Fruit fly (Drosophila melanogaster) ovary, adult (tissue): ENCODE results near the gene tex.

Experiments
- CG17801 ChIP-seq: fragments of 200-800 bp; optimal IDR thresholded peaks from 2 replicates; lab custom pipeline; 2019; ENCODE audit warnings: missing biosample characterization, mild to moderate bottlenecking, missing genetic modification characterization, moderate library complexity; ENCODE audit not compliant: partially characterized antibody

The tex gene

dm6 chr3R:8336012-8336567 is 27.6 kb upstream of the tex start:
- no peak for TF ChIP-seq CG17801 (GFP tag; lab: Kevin White, UChicago)

- no peak for TF ChIP-seq CG17801 (GFP tag; lab: Kevin White, UChicago)
Observed at dm6 chr3R:8334982-8335381, 26.5 kb upstream of the tex start.

dm6 chr3R:8334471-8334783 is 26.0 kb upstream of the tex start:
- no peak for TF ChIP-seq CG17801 (GFP tag; lab: Kevin White, UChicago)

dm6 chr3R:8333768-8334470 is 25.5 kb upstream of the tex start, which contains the start of gene Poxm:
Gene Poxm (minus strand): TSS chr3R:8333792.
- no peak for TF ChIP-seq CG17801 (GFP tag; lab: Kevin White, UChicago)

dm6 chr3R:8329628-8330027 is 21.2 kb upstream of the tex start:
- TF ChIP-seq CG17801 (GFP tag; lab: Kevin White, UChicago) = no peak

dm6 chr3R:8327967-8328789 is 19.7 kb upstream of the tex start:
- no peak for TF ChIP-seq CG17801 (GFP tag; lab: Kevin White, UChicago)

dm6 chr3R:8326884-8327283 is 18.4 kb upstream of the tex start:
- TF ChIP-seq CG17801 (GFP tag; lab: Kevin White, UChicago) = no peak

dm6 chr3R:8324016-8324415 is 15.6 kb upstream of the tex start, which contains the start of gene CG7443:
Gene CG7443 (plus strand): TSS chr3R:8324316.
- no peak for TF ChIP-seq CG17801 (GFP tag; lab: Kevin White, UChicago)

- TF ChIP-seq CG17801 (GFP tag; lab: Kevin White, UChicago) = no peak
Observed at dm6 chr3R:8321447-8321846, 13.0 kb upstream of the tex start, which contains the start of gene Or85a. Gene Or85a (plus strand): TSS chr3R:8321747.

- TF ChIP-seq CG17801 (GFP tag; lab: Kevin White, UChicago) = no peak
Observed at dm6 chr3R:8317709-8318335, 9.4 kb upstream of the tex start.

dm6 chr3R:8317215-8317614 is 8.8 kb upstream of the tex start, which contains the start of gene Ctr1B:
Gene Ctr1B (plus strand): TSS chr3R:8317612.
- TF ChIP-seq CG17801 (GFP tag; lab: Kevin White, UChicago) = no peak

dm6 chr3R:8316344-8317105 is 8.1 kb upstream of the tex start, which contains the start of gene Coq2:
Gene Coq2 (minus strand): TSS chr3R:8316543.
- TF ChIP-seq CG17801 (GFP tag; lab: Kevin White, UChicago) = no peak

- peak; percentile 58 for TF ChIP-seq CG17801 (GFP tag; lab: Kevin White, UChicago)
Observed at dm6 chr3R:8313038-8313437, 4.6 kb upstream of the tex start, which contains the start of gene CG7483. Gene CG7483 (plus strand): TSS chr3R:8313208.

- no peak for TF ChIP-seq CG17801 (GFP tag; lab: Kevin White, UChicago)
Observed at dm6 chr3R:8312037-8312436, 3.6 kb upstream of the tex start, which contains the start of the genes CG11694 and CG11698. Gene CG11694 (minus strand): TSS chr3R:8312137. Gene CG11698 (plus strand): TSS chr3R:8312188.
